Worm (Caenorhabditis elegans): Measurements from ENCODE around the gene F52H3.6.
"Not testable (repeated sequence)": the region's sequence is repeated elsewhere in the genome, so short reads cannot be mapped to it uniquely, and the experiment has no call there.

F52H3.6 gene

DNA sequence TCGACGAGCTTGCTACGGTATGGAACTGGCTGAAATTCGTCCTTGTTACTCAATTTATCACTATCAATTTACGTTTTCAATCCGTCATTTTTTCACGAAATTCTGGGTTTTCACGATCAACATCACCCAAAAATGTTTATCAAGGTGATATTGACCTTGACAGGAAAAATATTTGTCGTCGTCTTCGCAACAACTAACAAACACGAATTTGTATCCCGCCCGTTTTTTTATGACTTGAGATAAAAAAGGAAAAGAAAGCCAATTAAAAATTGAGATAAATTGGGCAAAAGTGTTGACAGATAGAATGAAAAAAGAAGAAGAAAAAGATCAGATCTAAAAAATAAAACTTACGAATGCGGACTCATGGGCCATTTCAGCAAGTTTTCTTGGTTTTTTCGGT lies 17.3 kb downstream of the F52H3.6 start:
- TF ChIP-seq nhr-71 (tag; optimal IDR thresholded peaks at IDR 0.05) (peak; percentile 40), nhr-20 (tag; optimal IDR thresholded peaks at IDR 0.05) (peak; percentile 10), elt-3 (tag; optimal IDR thresholded peaks at IDR 0.05) (peak in 5 of 6 experiments; percentile 0 to 80 (median 42)), nhr-85 (tag) (peak; percentile 76), snu-23 (GFP tag; optimal IDR thresholded peaks at IDR 0.05) (peak; percentile 23), lin-14 (GFP tag; optimal IDR thresholded peaks at IDR 0.05) (peak; percentile 77), sptf-1 (tag; optimal IDR thresholded peaks at IDR 0.05) (no peak), nhr-90 (tag; optimal IDR thresholded peaks at IDR 0.05; ENCODE audit: poor library complexity) (peak; percentile 52), irx-1 (tag; optimal IDR thresholded peaks at IDR 0.05) (no peak), tlp-1 (tag; optimal IDR thresholded peaks at IDR 0.05) (no peak), C34B4.2 (tag; optimal IDR thresholded peaks at IDR 0.05) (no peak), C16A3.4 (tag; optimal IDR thresholded peaks at IDR 0.05) (peak; percentile 6), blmp-1 (tag; optimal IDR thresholded peaks at IDR 0.05) (peak; percentile 84), dpl-1 (GFP tag; optimal IDR thresholded peaks at IDR 0.05) (no peak)

DNA sequence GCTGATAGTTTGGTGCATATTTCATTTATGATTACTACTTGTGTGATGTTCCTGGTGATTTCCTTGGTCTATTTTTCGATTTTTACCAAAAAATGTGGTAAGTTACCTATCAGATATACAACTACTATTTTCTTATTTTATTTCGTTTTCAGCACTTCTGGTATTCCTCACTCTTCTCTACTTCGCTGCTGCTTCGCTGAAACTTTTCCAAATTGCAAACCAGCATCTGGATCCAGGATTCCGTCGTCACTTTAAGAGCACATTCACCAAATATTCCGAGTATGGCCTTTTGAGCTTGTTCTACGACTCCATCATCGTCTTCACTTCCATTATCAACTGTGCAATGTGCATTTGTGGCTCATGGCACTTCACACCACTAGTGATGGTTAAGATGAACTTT lies 19.7 kb downstream of the F52H3.6 start:
- TF ChIP-seq tbx-2 (tag; optimal IDR thresholded peaks at IDR 0.05) (no peak), nhr-28 (tag; optimal IDR thresholded peaks at IDR 0.05) (no peak), C04F5.9 (tag; optimal IDR thresholded peaks at IDR 0.05) (no peak), efl-1 (optimal IDR thresholded peaks at IDR 0.05) (no peak), efl-1 (GFP tag; optimal IDR thresholded peaks at IDR 0.05 in 1 of 2) (no peak), nhr-85 (tag) (no peak), F16B12.6 (tag; optimal IDR thresholded peaks at IDR 0.05) (no peak), nhr-11 (tag; optimal IDR thresholded peaks at IDR 0.05) (no peak), isw-1 (GFP tag; IDR thresholded peaks at IDR 0.05) (no peak), fkh-8 (tag; optimal IDR thresholded peaks at IDR 0.05) (no peak), jun-1 (tag; optimal IDR thresholded peaks at IDR 0.05) (no peak), dpl-1 (GFP tag; optimal IDR thresholded peaks at IDR 0.05) (no peak), sup-37 (GFP tag; optimal IDR thresholded peaks at IDR 0.05) (no peak), ceh-63 (GFP tag; optimal IDR thresholded peaks at IDR 0.05) (no peak)

DNA sequence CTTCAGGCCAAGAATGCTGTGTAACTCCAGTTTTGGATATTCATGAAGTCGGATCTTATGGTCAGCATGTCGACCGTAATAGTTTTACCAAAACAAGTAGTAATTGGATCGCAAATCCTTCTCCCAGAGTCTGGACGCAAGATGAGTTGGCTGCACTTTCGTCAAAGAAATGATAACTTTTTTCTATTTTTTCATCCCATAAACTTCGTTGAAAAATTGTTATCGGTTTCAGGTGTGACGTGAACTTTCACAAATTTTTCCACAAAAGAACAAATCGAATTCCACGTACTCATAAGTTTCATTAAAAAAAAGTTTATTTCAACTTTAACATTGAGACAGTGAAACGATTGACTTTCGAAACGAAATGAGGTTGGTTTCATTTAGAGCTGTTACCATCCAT lies 20.3 kb downstream of the F52H3.6 start, which contains the start of gene ZK892.5:
ZK892.5 (plus strand) TSS at position 301 of the 400 bp plus-strand sequence.
- TF ChIP-seq skn-1 (tag; optimal IDR thresholded peaks at IDR 0.05) (no peak), mep-1 (tag; optimal IDR thresholded peaks at IDR 0.05) (no peak), tlp-1 (tag; optimal IDR thresholded peaks at IDR 0.05) (no peak), vab-15 (tag; optimal IDR thresholded peaks at IDR 0.05) (no peak), efl-1 (optimal IDR thresholded peaks at IDR 0.05) (no peak), efl-1 (GFP tag; optimal IDR thresholded peaks at IDR 0.05 in 1 of 2) (no peak), tbx-2 (tag; optimal IDR thresholded peaks at IDR 0.05) (no peak), lin-39 (tag; optimal IDR thresholded peaks at IDR 0.05) (no peak), pag-3 (tag; optimal IDR thresholded peaks at IDR 0.05; ENCODE audit: borderline replicate concordance, insufficient read depth) (no peak), egl-13 (tag; optimal IDR thresholded peaks at IDR 0.05) (no peak), pqm-1 (tag; optimal IDR thresholded peaks at IDR 0.05) (no peak), ceh-8 (GFP tag; optimal IDR thresholded peaks at IDR 0.05) (no peak), nhr-237 (tag; optimal IDR thresholded peaks at IDR 0.05) (no peak), F16B12.6 (tag; optimal IDR thresholded peaks at IDR 0.05) (no peak)

DNA sequence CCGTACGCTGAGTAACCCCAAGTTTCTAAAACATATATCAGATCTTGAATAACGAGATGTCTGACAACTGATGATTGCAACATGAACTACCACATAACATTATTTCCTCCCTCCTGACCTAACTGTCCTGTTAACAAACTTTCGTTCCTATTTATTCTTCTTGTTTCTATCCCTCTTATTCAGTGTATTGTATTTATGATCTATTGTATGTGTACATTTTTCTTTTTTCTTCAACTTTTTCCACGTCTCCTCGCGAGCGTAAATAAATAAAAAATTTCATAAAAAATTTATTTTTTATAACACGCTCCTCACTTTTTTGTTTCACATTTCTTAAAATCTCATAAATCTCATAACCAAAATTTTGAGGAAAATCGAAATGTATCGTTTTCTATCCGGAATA lies 22.0 kb downstream of the F52H3.6 start, which contains the start of gene ZK892.4:
ZK892.4 (plus strand) TSS at position 301 of the 400 bp plus-strand sequence.
- not testable (repeated sequence) for TF ChIP-seq lir-3 (tag; optimal IDR thresholded peaks at IDR 0.05; ENCODE audit: poor library complexity); fkh-8 (tag; optimal IDR thresholded peaks at IDR 0.05); efl-1 (optimal IDR thresholded peaks at IDR 0.05); efl-1 (GFP tag; optimal IDR thresholded peaks at IDR 0.05 in 1 of 2)
